Worm (Caenorhabditis elegans): ENCODE data around the gene rga-8.
A peak's percentile ranks its signal among the peaks of the same experiment; 100 is the strongest.

Gene rga-8

ce11 chrX:5255320-5255719 lies 24.3 kb downstream of the rga-8 start:
- TF ChIP-seq elt-3 (tag; optimal IDR thresholded peaks at IDR 0.05) (no peak), nhr-28 (tag; optimal IDR thresholded peaks at IDR 0.05) (no peak), cnd-1 (tag; optimal IDR thresholded peaks at IDR 0.05) (no peak), ceh-39 (tag; optimal IDR thresholded peaks at IDR 0.05) (no peak), mls-2 (tag; optimal IDR thresholded peaks at IDR 0.05) (no peak), zip-8 (tag; optimal IDR thresholded peaks at IDR 0.05) (no peak)

- no peak for TF ChIP-seq snpc-4 (tag; optimal IDR thresholded peaks at IDR 0.05)
- TF ChIP-seq lsy-2 (tag; optimal IDR thresholded peaks at IDR 0.05): no peak
- TF ChIP-seq tbx-8 (GFP tag; optimal IDR thresholded peaks at IDR 0.05): no peak
- no peak for TF ChIP-seq unc-120 (tag; optimal IDR thresholded peaks at IDR 0.05; ENCODE audit: poor library complexity, severe bottlenecking)
- no peak for TF ChIP-seq sptf-1 (tag; optimal IDR thresholded peaks at IDR 0.05)
- no peak for TF ChIP-seq mab-5 (tag; optimal IDR thresholded peaks at IDR 0.05)
- no peak for TF ChIP-seq ceh-39 (tag; optimal IDR thresholded peaks at IDR 0.05)
- TF ChIP-seq zip-8 (tag; optimal IDR thresholded peaks at IDR 0.05): no peak
- no peak for TF ChIP-seq bed-3 (GFP tag; optimal IDR thresholded peaks at IDR 0.05)
- no peak for TF ChIP-seq nhr-28 (tag; optimal IDR thresholded peaks at IDR 0.05)
- TF ChIP-seq nhr-12 (tag; optimal IDR thresholded peaks at IDR 0.05): no peak
Measured at ce11 chrX:5254894-5255293, 24.7 kb downstream of the rga-8 start, which contains the start of gene nspg-13. nspg-13 (plus strand) TSS chrX:5255194.

- TF ChIP-seq hlh-1 (tag; optimal IDR thresholded peaks at IDR 0.05) (no peak), bed-3 (GFP tag; optimal IDR thresholded peaks at IDR 0.05) (no peak), zip-8 (tag; optimal IDR thresholded peaks at IDR 0.05) (no peak), unc-39 (tag; optimal IDR thresholded peaks at IDR 0.05) (no peak), nhr-237 (tag; optimal IDR thresholded peaks at IDR 0.05) (no peak), ham-2 (GFP tag; optimal IDR thresholded peaks at IDR 0.05) (no peak), nhr-2 (tag; optimal IDR thresholded peaks at IDR 0.05) (no peak), mep-1 (tag; optimal IDR thresholded peaks at IDR 0.05) (no peak), sem-2 (GFP tag; optimal IDR thresholded peaks at IDR 0.05) (no peak), flh-1 (GFP tag; optimal IDR thresholded peaks at IDR 0.05) (no peak), elt-1 (tag; optimal IDR thresholded peaks at IDR 0.05; ENCODE audit: borderline replicate concordance, insufficient read depth) (no peak), snpc-4 (tag; optimal IDR thresholded peaks at IDR 0.05) (no peak), nhr-76 (tag; optimal IDR thresholded peaks at IDR 0.05) (no peak), lin-13 (tag; optimal IDR thresholded peaks at IDR 0.05) (no peak)
Measured at ce11 chrX:5252798-5253197, 26.8 kb downstream of the rga-8 start, which contains the start of gene nspg-14. nspg-14 (plus strand) TSS chrX:5253047.

- TF ChIP-seq ztf-11 (tag; optimal IDR thresholded peaks at IDR 0.05) (no peak), unc-39 (tag; optimal IDR thresholded peaks at IDR 0.05) (no peak), elt-1 (tag; optimal IDR thresholded peaks at IDR 0.05; ENCODE audit: borderline replicate concordance, insufficient read depth) (no peak), lin-13 (tag; optimal IDR thresholded peaks at IDR 0.05) (no peak), unc-120 (tag; optimal IDR thresholded peaks at IDR 0.05; ENCODE audit: poor library complexity, severe bottlenecking) (no peak)
Measured at ce11 chrX:5249603-5250002, 30.0 kb downstream of the rga-8 start, which contains the start of gene Y34B4A.10. Y34B4A.10 (plus strand) TSS chrX:5249903.

- peak; percentile 69 for TF ChIP-seq zip-8 (tag; optimal IDR thresholded peaks at IDR 0.05)
- no peak for TF ChIP-seq nhr-12 (tag; optimal IDR thresholded peaks at IDR 0.05)
Measured at ce11 chrX:5248754-5249153, 30.8 kb downstream of the rga-8 start.

ce11 chrX:5244041-5244440 lies 35.5 kb downstream of the rga-8 start, which contains the start of gene Y34B4A.7:
Y34B4A.7 (plus strand) TSS chrX:5244337.
- TF ChIP-seq ces-1 (GFP tag; optimal IDR thresholded peaks at IDR 0.05): no peak
- TF ChIP-seq ceh-83 (GFP tag; optimal IDR thresholded peaks at IDR 0.05): no peak
- TF ChIP-seq nhr-237 (tag; optimal IDR thresholded peaks at IDR 0.05): no peak
- no peak for TF ChIP-seq nhr-28 (tag; optimal IDR thresholded peaks at IDR 0.05)
- no peak for TF ChIP-seq blmp-1 (tag; optimal IDR thresholded peaks at IDR 0.05)
- no peak for TF ChIP-seq ham-2 (GFP tag; optimal IDR thresholded peaks at IDR 0.05)
- peak; percentile 76 for TF ChIP-seq lin-13 (tag; optimal IDR thresholded peaks at IDR 0.05)
- no peak for TF ChIP-seq drap-1 (GFP tag; optimal IDR thresholded peaks at IDR 0.05)
- no peak for TF ChIP-seq lin-32 (GFP tag; optimal IDR thresholded peaks at IDR 0.05)
- no peak for TF ChIP-seq M03D4.4 (tag; optimal IDR thresholded peaks at IDR 0.05)
- no peak for TF ChIP-seq snpc-4 (tag; optimal IDR thresholded peaks at IDR 0.05)
- peak; percentile 51 for TF ChIP-seq pha-4 (tag; optimal IDR thresholded peaks at IDR 0.05)
- TF ChIP-seq elt-3 (tag; optimal IDR thresholded peaks at IDR 0.05): no peak
- TF ChIP-seq hlh-1 (tag; optimal IDR thresholded peaks at IDR 0.05): peak; percentile 28
- no peak for TF ChIP-seq mab-5 (tag; optimal IDR thresholded peaks at IDR 0.05)
- TF ChIP-seq elt-1 (tag; optimal IDR thresholded peaks at IDR 0.05; ENCODE audit: borderline replicate concordance, insufficient read depth): no peak
- no peak for TF ChIP-seq bed-3 (GFP tag; optimal IDR thresholded peaks at IDR 0.05)
- TF ChIP-seq ceh-39 (tag; optimal IDR thresholded peaks at IDR 0.05): no peak
- peak; percentile 23 for TF ChIP-seq mep-1 (tag; optimal IDR thresholded peaks at IDR 0.05)
- TF ChIP-seq lsy-2 (tag; optimal IDR thresholded peaks at IDR 0.05): peak; percentile 39
- TF ChIP-seq nhr-2 (tag; optimal IDR thresholded peaks at IDR 0.05): no peak
- no peak for TF ChIP-seq sem-2 (GFP tag; optimal IDR thresholded peaks at IDR 0.05)
- TF ChIP-seq ztf-11 (tag; optimal IDR thresholded peaks at IDR 0.05): no peak
- TF ChIP-seq nhr-12 (tag; optimal IDR thresholded peaks at IDR 0.05): no peak
- TF ChIP-seq unc-120 (tag; optimal IDR thresholded peaks at IDR 0.05; ENCODE audit: poor library complexity, severe bottlenecking): no peak
- peak; percentile 6 for TF ChIP-seq sptf-1 (tag; optimal IDR thresholded peaks at IDR 0.05)
- no peak for TF ChIP-seq flh-1 (GFP tag; optimal IDR thresholded peaks at IDR 0.05)
- TF ChIP-seq zip-8 (tag; optimal IDR thresholded peaks at IDR 0.05): no peak
- no peak for TF ChIP-seq ceh-43 (GFP tag; optimal IDR thresholded peaks at IDR 0.05)
- TF ChIP-seq mls-2 (tag; optimal IDR thresholded peaks at IDR 0.05): no peak

All from whole organism, mixed stage, embryonic.